Fruit fly (Drosophila melanogaster) whole organism, embryonic: ENCODE results near the gene Cyp4g15.

Experiments used
- Atf-2 ChIP-seq: fragments of 200-800 bp; sonication (Bioruptor generic); optimal IDR thresholded peaks from 2 replicates; lab custom pipeline; 2016; ENCODE audit warnings: missing biosample characterization, missing genetic modification characterization
- Bteb2 ChIP-seq: fragments of 200-800 bp; sonication (Bioruptor generic); optimal IDR thresholded peaks from 2 replicates; lab custom pipeline; 2016; ENCODE audit warnings: missing biosample characterization, missing genetic modification characterization
- CG10959 ChIP-seq: fragments of 200-800 bp; sonication (Bioruptor generic); IDR thresholded peaks from 2 replicates; pipeline ENCODE4 v1.3.6; 2022; ENCODE audit warnings: missing biosample characterization, missing genetic modification characterization
- CG11456 ChIP-seq: fragments of 200-800 bp; sonication (Bioruptor generic); IDR thresholded peaks from 3 replicates; pipeline ENCODE4 v1.3.6; 2022; ENCODE audit warnings: missing biosample characterization, missing genetic modification characterization
- CG12299 ChIP-seq: fragments of 200-800 bp; sonication (Bioruptor generic); optimal IDR thresholded peaks from 2 replicates; lab custom pipeline; 2018; ENCODE audit warnings: missing biosample characterization, mild to moderate bottlenecking, missing genetic modification characterization
- CG13123 ChIP-seq: fragments of 200-800 bp; sonication (Bioruptor generic); optimal IDR thresholded peaks from 2 replicates; lab custom pipeline; 2016; ENCODE audit warnings: missing biosample characterization, missing genetic modification characterization
- CG13624 ChIP-seq: fragments of 200-800 bp; sonication (Bioruptor generic); optimal IDR thresholded peaks from 2 replicates; lab custom pipeline; 2016; ENCODE audit warnings: missing biosample characterization, missing genetic modification characterization
- CG15011 ChIP-seq: fragments of 200-800 bp; sonication (Bioruptor generic); optimal IDR thresholded peaks from 3 replicates; lab custom pipeline; 2018; ENCODE audit warnings: missing biosample characterization, mild to moderate bottlenecking, missing genetic modification characterization
- CG1792 ChIP-seq: fragments of 200-800 bp; sonication (Bioruptor generic); optimal IDR thresholded peaks from 2 replicates; lab custom pipeline; 2016; ENCODE audit warnings: missing biosample characterization, missing genetic modification characterization
- CG32767 ChIP-seq: fragments of 200-800 bp; sonication (Bioruptor generic); IDR thresholded peaks from 2 replicates; pipeline ENCODE4 v1.3.6; 2022; ENCODE audit warnings: missing biosample characterization, missing genetic modification characterization
- CG3281 ChIP-seq: fragments of 200-800 bp; sonication (Bioruptor generic); optimal IDR thresholded peaks from 3 replicates; lab custom pipeline; 2017; ENCODE audit warnings: missing biosample characterization, mild to moderate bottlenecking, missing genetic modification characterization
- CG34224 ChIP-seq: fragments of 200-800 bp; sonication (Bioruptor generic); IDR thresholded peaks from 3 replicates; pipeline ENCODE4 v1.3.6; 2022; ENCODE audit warnings: missing biosample characterization, missing genetic modification characterization; ENCODE audit not compliant: partially characterized antibody
- CG6254 ChIP-seq: fragments of 200-800 bp; sonication (Bioruptor generic); optimal IDR thresholded peaks from 3 replicates; lab custom pipeline; 2017; ENCODE audit warnings: mild to moderate bottlenecking, missing biosample characterization, missing genetic modification reagents, missing genetic modification characterization
- CG6683 ChIP-seq: fragments of 200-800 bp; sonication (Bioruptor generic); optimal IDR thresholded peaks from 2 replicates; lab custom pipeline; 2017; ENCODE audit warnings: missing biosample characterization, mild to moderate bottlenecking, missing genetic modification characterization, missing genetic modification reagents
- CG6791 ChIP-seq: fragments of 200-800 bp; sonication (Bioruptor generic); IDR thresholded peaks from 3 replicates; pipeline ENCODE4 v1.3.6; 2022; ENCODE audit warnings: missing biosample characterization, missing genetic modification characterization; ENCODE audit not compliant: partially characterized antibody
- CG7839 ChIP-seq: fragments of 200-800 bp; sonication (Bioruptor generic); optimal IDR thresholded peaks from 3 replicates; lab custom pipeline; 2018; ENCODE audit warnings: missing biosample characterization, mild to moderate bottlenecking, missing genetic modification characterization, moderate library complexity
- CG8290 ChIP-seq, 3 experiments: fragments of 200-800 bp; sonication (Bioruptor generic); optimal IDR thresholded peaks; 2 replicates each; lab custom pipeline; 2016 to 2019; ENCODE audit warnings: missing biosample characterization in 3 of 3, missing genetic modification characterization in 3 of 3, mild to moderate bottlenecking in 2 of 3, moderate library complexity in 1 of 3
- CG9727 ChIP-seq: fragments of 200-800 bp; sonication (Bioruptor generic); optimal IDR thresholded peaks from 3 replicates; lab custom pipeline; 2017; ENCODE audit warnings: missing biosample characterization, mild to moderate bottlenecking, missing genetic modification characterization
- Chrac-16 ChIP-seq: fragments of 200-800 bp; sonication (Bioruptor generic); optimal IDR thresholded peaks from 3 replicates; lab custom pipeline; 2016; ENCODE audit warnings: missing biosample characterization, missing genetic modification characterization
- D19B ChIP-seq: fragments of 200-800 bp; sonication (Bioruptor generic); optimal IDR thresholded peaks from 2 replicates; lab custom pipeline; 2017; ENCODE audit warnings: missing biosample characterization, mild to moderate bottlenecking, missing genetic modification characterization
- Hmx ChIP-seq: fragments of 200-800 bp; sonication (Bioruptor generic); optimal IDR thresholded peaks from 2 replicates; lab custom pipeline; 2016; ENCODE audit warnings: missing biosample characterization, missing genetic modification characterization
- Hsf ChIP-seq: fragments of 200-800 bp; sonication (Bioruptor generic); optimal IDR thresholded peaks from 3 replicates; lab custom pipeline; 2016; ENCODE audit warnings: missing biosample characterization, missing genetic modification characterization
- Jarid2 ChIP-seq: fragments of 200-800 bp; sonication (Bioruptor generic); optimal IDR thresholded peaks from 3 replicates; lab custom pipeline; 2017; ENCODE audit warnings: mild to moderate bottlenecking, missing biosample characterization, missing genetic modification reagents, missing genetic modification characterization
- Kr ChIP-seq: fragments of 200-800 bp; sonication (Bioruptor generic); optimal IDR thresholded peaks from 2 replicates; lab custom pipeline; 2017; ENCODE audit warnings: missing biosample characterization, mild to moderate bottlenecking, missing genetic modification characterization
- Max ChIP-seq: fragments of 200-800 bp; sonication (Bioruptor generic); optimal IDR thresholded peaks from 2 replicates; lab custom pipeline; 2016; ENCODE audit warnings: missing biosample characterization, mild to moderate bottlenecking, missing genetic modification characterization
- Med ChIP-seq: fragments of 200-800 bp; sonication (Bioruptor generic); peaks from one replicate; lab custom pipeline; 2016; ENCODE audit warnings: missing biosample characterization, missing genetic modification characterization, mild to moderate bottlenecking, inconsistent platforms, moderate library complexity
- Nf-YC ChIP-seq: fragments of 200-800 bp; optimal IDR thresholded peaks from 3 replicates; lab custom pipeline; 2019; ENCODE audit warnings: missing biosample characterization, mild to moderate bottlenecking, missing genetic modification characterization, moderate library complexity
- PHDP ChIP-seq: fragments of 200-800 bp; sonication (Bioruptor generic); optimal IDR thresholded peaks from 3 replicates; lab custom pipeline; 2018; ENCODE audit warnings: missing biosample characterization, mild to moderate bottlenecking, missing genetic modification characterization, moderate library complexity
- Trl ChIP-seq, 3 experiments: fragments of >200 bp in 2 of 3; fragments of 200-800 bp in 1 of 3; sonication (Bioruptor generic) in 1 of 3; optimal IDR thresholded peaks; 2 replicates in 1 of 3; 3 replicates in 2 of 3; lab custom pipeline; 2016 to 2017; ENCODE audit warnings: missing biosample characterization in 1 of 3, missing genetic modification characterization in 1 of 3
- btn ChIP-seq: fragments of 200-800 bp; sonication (Bioruptor generic); optimal IDR thresholded peaks from 2 replicates; lab custom pipeline; 2016; ENCODE audit warnings: missing biosample characterization, missing genetic modification characterization
- cwo ChIP-seq: fragments of 200-800 bp; sonication (Bioruptor generic); optimal IDR thresholded peaks from 3 replicates; lab custom pipeline; 2017; ENCODE audit warnings: missing biosample characterization, missing genetic modification characterization, mild to moderate bottlenecking, moderate library complexity, missing genetic modification reagents
- dati ChIP-seq: fragments of 200-800 bp; sonication (Bioruptor generic); IDR thresholded peaks from 2 replicates; pipeline ENCODE4 v1.3.6; 2022; ENCODE audit warnings: missing biosample characterization, missing genetic modification characterization
- fru ChIP-seq: fragments of >200 bp; optimal IDR thresholded peaks from 2 replicates; lab custom pipeline; 2017
- ftz-f1 ChIP-seq: fragments of 200-800 bp; sonication (Bioruptor generic); optimal IDR thresholded peaks from 2 replicates; lab custom pipeline; 2016; ENCODE audit warnings: missing biosample characterization, missing genetic modification characterization
- gce ChIP-seq: fragments of 200-800 bp; sonication (Bioruptor generic); IDR thresholded peaks from 3 replicates; pipeline ENCODE4 v1.3.6; 2022; ENCODE audit warnings: missing biosample characterization, missing genetic modification characterization
- hbn ChIP-seq: fragments of 200-800 bp; sonication (Bioruptor generic); IDR thresholded peaks from 2 replicates; pipeline ENCODE4 v1.3.6; 2022; ENCODE audit warnings: missing biosample characterization, missing genetic modification characterization; ENCODE audit not compliant: partially characterized antibody
- kah ChIP-seq: fragments of 200-800 bp; sonication (Bioruptor generic); optimal IDR thresholded peaks from 2 replicates; lab custom pipeline; 2018; ENCODE audit warnings: missing biosample characterization, mild to moderate bottlenecking, missing genetic modification characterization
- lab ChIP-seq: fragments of 200-800 bp; sonication (Bioruptor generic); optimal IDR thresholded peaks from 3 replicates; lab custom pipeline; 2017; ENCODE audit warnings: missing biosample characterization, missing genetic modification characterization, mild to moderate bottlenecking, moderate library complexity, missing genetic modification reagents
- odd ChIP-seq: fragments of 200-800 bp; sonication (Bioruptor generic); optimal IDR thresholded peaks from 2 replicates; lab custom pipeline; 2017; ENCODE audit warnings: missing biosample characterization, mild to moderate bottlenecking, missing genetic modification characterization
- otp ChIP-seq: fragments of 200-800 bp; sonication (Bioruptor generic); IDR thresholded peaks from 3 replicates; pipeline ENCODE4, ENCODE4 v1.3.6; 2022; ENCODE audit warnings: missing biosample characterization, missing genetic modification characterization
- pita ChIP-seq: fragments of 200-800 bp; sonication (Bioruptor generic); optimal IDR thresholded peaks from 2 replicates; lab custom pipeline; 2017; ENCODE audit warnings: missing biosample characterization, mild to moderate bottlenecking, missing genetic modification characterization
- repo ChIP-seq: fragments of 200-800 bp; sonication (Bioruptor generic); optimal IDR thresholded peaks from 2 replicates; lab custom pipeline; 2016; ENCODE audit warnings: missing biosample characterization, missing genetic modification characterization
- sd ChIP-seq: fragments of 200-800 bp; sonication (Bioruptor generic); optimal IDR thresholded peaks from 3 replicates; lab custom pipeline; 2018; ENCODE audit warnings: missing biosample characterization, mild to moderate bottlenecking, missing genetic modification characterization, moderate library complexity
- sens ChIP-seq: fragments of 200-800 bp; sonication (Bioruptor generic); peaks from one replicate; lab custom pipeline; 2016; ENCODE audit warnings: missing biosample characterization, missing genetic modification characterization
- sima ChIP-seq: fragments of 200-800 bp; sonication (Bioruptor generic); optimal IDR thresholded peaks from 2 replicates; lab custom pipeline; 2016; ENCODE audit warnings: missing biosample characterization, missing genetic modification characterization
- slbo ChIP-seq: fragments of 200-800 bp; sonication (Bioruptor generic); IDR thresholded peaks from 2 replicates; pipeline ENCODE4 v1.3.6; 2022; ENCODE audit warnings: missing biosample characterization, missing genetic modification characterization
- sug ChIP-seq: fragments of 200-800 bp; optimal IDR thresholded peaks from 2 replicates; lab custom pipeline; 2019; ENCODE audit warnings: missing biosample characterization, mild to moderate bottlenecking, missing genetic modification characterization, moderate library complexity
- tin ChIP-seq: fragments of 200-800 bp; sonication (Bioruptor generic); optimal IDR thresholded peaks from 3 replicates; lab custom pipeline; 2016; ENCODE audit warnings: missing biosample characterization, missing genetic modification characterization
- zf30C ChIP-seq: fragments of 200-800 bp; sonication (Bioruptor generic); optimal IDR thresholded peaks from 3 replicates; lab custom pipeline; 2018; ENCODE audit warnings: missing biosample characterization, mild to moderate bottlenecking, missing genetic modification characterization

The Cyp4g15 gene

DNA sequence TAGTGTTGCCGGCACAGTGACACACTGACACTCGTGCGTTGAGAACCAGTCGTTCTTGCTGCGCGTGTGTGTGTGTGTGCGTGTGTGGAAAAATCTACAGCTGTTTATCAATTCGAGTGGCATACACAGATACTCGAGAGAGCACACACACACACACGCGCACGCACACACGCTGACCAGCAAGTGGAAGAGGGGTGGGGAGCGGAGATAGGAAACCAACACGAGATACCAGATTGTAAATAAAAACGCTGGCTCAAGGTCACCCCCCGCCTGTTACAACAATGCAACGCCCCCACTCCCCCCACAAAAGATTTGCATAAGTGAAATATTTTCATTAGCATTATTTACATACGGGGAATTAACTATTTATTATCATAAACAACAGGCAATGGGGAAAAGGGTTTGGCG lies 49.6 kb upstream of the Cyp4g15 start (continued):
- TF ChIP-seq CG1792 (GFP tag; lab: Kevin White, UChicago) (no peak), tin (no peak), CG11456 (GFP tag; lab: Robert Waterston, UW) (no peak), otp (0 out of 3 replicates have a peak, but pooled peaks have one; percentile 24), repo (no peak), Trl (optimal IDR thresholded peaks at IDR 0.05; lab: Kevin White, UChicago) (no peak), Trl (GFP tag; optimal IDR thresholded peaks at IDR 0.05; lab: Kevin White, UChicago) (no peak), CG12299 (tag; lab: Kevin White, UChicago) (no peak), btn (GFP tag; lab: Kevin White, UChicago) (no peak), CG6791 (GFP tag; lab: Robert Waterston, UW) (no peak), CG8290 (GFP tag; optimal IDR thresholded peaks at IDR 0.05; lab: Kevin White, UChicago) (no peak), CG8290 (tag; optimal IDR thresholded peaks at IDR 0.05; lab: Kevin White, UChicago) (peak in 1 of 2 experiments; percentile 6), D19B (GFP tag; lab: Kevin White, UChicago) (no peak), sens (GFP tag; lab: Kevin White, UChicago) (no peak), zf30C (GFP tag; lab: Kevin White, UChicago) (no peak), CG13123 (GFP tag; lab: Kevin White, UChicago) (peak; percentile 12), gce (GFP tag; lab: Robert Waterston, UW) (no peak), CG10959 (GFP tag; lab: Robert Waterston, UW) (no peak), CG7839 (tag; lab: Kevin White, UChicago) (no peak), sd (tag; lab: Kevin White, UChicago) (peak; percentile 75), CG34224 (GFP tag; lab: Robert Waterston, UW) (no peak), CG3281 (GFP tag; lab: Kevin White, UChicago) (peak; percentile 58), Bteb2 (no peak), Hmx (GFP tag; lab: Kevin White, UChicago) (no peak), CG6683 (GFP tag; lab: Kevin White, UChicago) (peak; percentile 33), Kr (GFP tag; lab: Kevin White, UChicago) (no peak), Chrac-16 (GFP tag; lab: Kevin White, UChicago) (no peak)

DNA sequence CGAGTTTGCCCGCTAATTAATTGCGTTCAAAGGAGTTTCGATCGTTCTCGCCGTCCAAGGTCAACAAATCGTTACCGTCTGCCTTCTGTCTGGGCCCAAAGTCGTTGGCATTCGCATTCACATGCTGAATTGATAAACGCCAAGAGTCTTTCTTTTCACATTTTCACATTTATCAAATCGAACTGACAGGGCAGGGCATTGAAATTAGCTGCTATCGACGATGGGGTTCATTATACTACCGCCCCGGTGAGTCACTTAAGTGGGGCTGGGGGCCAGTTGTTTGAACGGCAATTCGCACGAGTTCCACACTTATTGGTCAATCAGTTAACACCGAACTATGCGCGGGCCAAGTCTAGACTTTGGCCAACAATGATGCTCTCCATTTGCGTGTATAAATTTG lies 45.9 kb upstream of the Cyp4g15 start:
- TF ChIP-seq odd (GFP tag; lab: Kevin White, UChicago) (no peak), Med (peak; percentile 76), cwo (GFP tag; lab: Kevin White, UChicago) (peak; percentile 61), CG32767 (GFP tag; lab: Robert Waterston, UW) (no peak), CG9727 (GFP tag; lab: Kevin White, UChicago) (no peak), sd (tag; lab: Kevin White, UChicago) (peak; percentile 36), fru (no peak), Jarid2 (no peak), sug (peak; percentile 1), CG8290 (GFP tag; optimal IDR thresholded peaks at IDR 0.05; lab: Kevin White, UChicago) (no peak), CG8290 (tag; optimal IDR thresholded peaks at IDR 0.05; lab: Kevin White, UChicago) (peak in 1 of 2 experiments; percentile 5), lab (peak; percentile 54), ftz-f1 (GFP tag; lab: Kevin White, UChicago) (peak; percentile 4), CG34224 (GFP tag; lab: Robert Waterston, UW) (no peak)

DNA sequence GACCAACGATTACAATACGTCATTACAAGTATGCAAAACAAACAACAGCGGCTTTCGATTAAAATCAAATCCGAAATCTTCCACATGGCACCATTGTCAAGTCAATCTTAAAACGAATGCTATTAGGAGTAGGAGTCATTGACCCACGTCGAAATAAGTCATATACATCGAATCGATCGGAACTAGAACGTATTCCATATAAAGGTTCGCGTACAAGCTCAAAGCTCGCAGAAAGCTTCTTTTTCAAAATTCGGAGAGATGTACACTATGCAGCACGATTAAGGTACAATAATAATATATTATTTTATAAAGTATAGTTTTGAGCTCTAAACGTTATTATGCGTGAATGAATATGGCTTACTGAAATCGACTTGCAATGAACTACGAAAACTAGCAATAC lies 42.9 kb upstream of the Cyp4g15 start:
- no peak for TF ChIP-seq kah
- TF ChIP-seq zf30C (GFP tag; lab: Kevin White, UChicago): no peak
- TF ChIP-seq Atf-2 (GFP tag; lab: Kevin White, UChicago): no peak
- no peak for TF ChIP-seq hbn
- peak; percentile 22 for TF ChIP-seq pita (GFP tag; lab: Kevin White, UChicago)
- no peak for TF ChIP-seq Max (GFP tag; lab: Kevin White, UChicago)
- TF ChIP-seq Nf-YC: no peak
- no peak for TF ChIP-seq slbo (GFP tag; lab: Robert Waterston, UW)
- TF ChIP-seq CG13624 (GFP tag; lab: Kevin White, UChicago): no peak
- no peak for TF ChIP-seq CG15011 (GFP tag; lab: Kevin White, UChicago)
- no peak for TF ChIP-seq Hsf (GFP tag; lab: Kevin White, UChicago)
- TF ChIP-seq CG6254: no peak
- TF ChIP-seq dati: no peak
- TF ChIP-seq sima: no peak
- no peak for TF ChIP-seq PHDP (tag; lab: Kevin White, UChicago)
